Worm (Caenorhabditis elegans) whole organism, L1 larva: ENCODE measurements around the gene atg-7.

Experiments
- C04F5.9 ChIP-seq: sonication (generic microtip); optimal IDR thresholded peaks from 2 replicates; lab custom pipeline; 2016; ENCODE audit warnings: missing genetic modification characterization, missing compliant biosample characterization
- C16A3.4 ChIP-seq: fragments of 150-350 bp; optimal IDR thresholded peaks from 2 replicates; lab custom pipeline; 2014; ENCODE audit warnings: missing biosample characterization, missing genetic modification characterization
- C34B4.2 ChIP-seq: sonication (generic microtip); optimal IDR thresholded peaks from 2 replicates; lab custom pipeline; 2017; ENCODE audit warnings: mild to moderate bottlenecking, missing genetic modification characterization, missing compliant biosample characterization
- Y116A8C.19 ChIP-seq: sonication (generic microtip); optimal IDR thresholded peaks from 2 replicates; lab custom pipeline; 2016; ENCODE audit warnings: missing compliant biosample characterization, missing genetic modification characterization, borderline replicate concordance
- alr-1 ChIP-seq: fragments of 200-800 bp; sonication (Bioruptor generic); optimal IDR thresholded peaks from 2 replicates; lab custom pipeline; 2018; ENCODE audit warnings: borderline replicate concordance, mild to moderate bottlenecking, missing genetic modification characterization, missing compliant biosample characterization
- aly-2 ChIP-seq: fragments of 150-350 bp; optimal IDR thresholded peaks from 2 replicates; lab custom pipeline; 2014; ENCODE audit warnings: missing biosample characterization, missing genetic modification characterization
- ama-1 ChIP-seq: fragments of 150-350 bp; optimal IDR thresholded peaks from 2 replicates; lab custom pipeline; 2014
- ceh-8 ChIP-seq: fragments of 200-800 bp; sonication (Bioruptor generic); optimal IDR thresholded peaks from 2 replicates; lab custom pipeline; 2018; ENCODE audit warnings: mild to moderate bottlenecking, missing genetic modification characterization, moderate library complexity, missing compliant biosample characterization
- ceh-90 ChIP-seq: sonication (generic microtip); optimal IDR thresholded peaks from 2 replicates; lab custom pipeline; 2016; ENCODE audit warnings: missing genetic modification characterization, missing compliant biosample characterization
- dsc-1 ChIP-seq: sonication (generic microtip); optimal IDR thresholded peaks from 2 replicates; lab custom pipeline; 2016; ENCODE audit warnings: mild to moderate bottlenecking, missing genetic modification characterization, missing compliant biosample characterization
- efl-1 ChIP-seq, 4 experiments: fragments of 150-350 bp; optimal IDR thresholded peaks in 3 of 4; peaks in 1 of 4; 1 replicate in 1 of 4; 2 replicates in 3 of 4; lab custom pipeline; 2014; ENCODE audit warnings: missing biosample characterization in 2 of 4, missing genetic modification characterization in 2 of 4, missing genetic modification reagents in 2 of 4
- egl-27 ChIP-seq, 2 experiments: fragments of 150-350 bp in 1 of 2; sonication (generic microtip); optimal IDR thresholded peaks; 3 replicates each; lab custom pipeline; 2017 to 2018; ENCODE audit warnings: missing biosample characterization in 2 of 2, missing genetic modification characterization in 2 of 2, missing genetic modification reagents in 2 of 2
- fkh-4 ChIP-seq: sonication (generic microtip); optimal IDR thresholded peaks from 2 replicates; lab custom pipeline; 2016; ENCODE audit warnings: missing compliant biosample characterization, missing genetic modification characterization, borderline replicate concordance
- fos-1 ChIP-seq: fragments of 150-350 bp; optimal IDR thresholded peaks from 2 replicates; lab custom pipeline; 2014; ENCODE audit warnings: missing biosample characterization, missing genetic modification characterization
- grh-1 ChIP-seq: fragments of 200-800 bp; sonication (Bioruptor generic); IDR thresholded peaks from 2 replicates; pipeline ENCODE4 v1.3.6; 2022; ENCODE audit warnings: missing genetic modification reagents, missing genetic modification characterization, missing compliant biosample characterization
- hlh-4 ChIP-seq: sonication (generic microtip); optimal IDR thresholded peaks from 2 replicates; lab custom pipeline; 2016; ENCODE audit warnings: mild to moderate bottlenecking, missing genetic modification characterization, missing compliant biosample characterization
- isw-1 ChIP-seq: fragments of 200-800 bp; sonication (Bioruptor generic); IDR thresholded peaks from 2 replicates; pipeline ENCODE4 v1.3.6; 2022; ENCODE audit warnings: missing genetic modification characterization, missing compliant biosample characterization
- lin-13 ChIP-seq: fragments of 150-350 bp; optimal IDR thresholded peaks from 2 replicates; lab custom pipeline; 2014; ENCODE audit warnings: missing biosample characterization, missing genetic modification reagents, missing genetic modification characterization
- lin-15B ChIP-seq: fragments of 150-350 bp; sonication (generic microtip); optimal IDR thresholded peaks from 3 replicates; lab custom pipeline; 2014; ENCODE audit warnings: missing biosample characterization, missing genetic modification characterization
- lin-35 ChIP-seq, 2 experiments: fragments of 150-350 bp; optimal IDR thresholded peaks; 2 replicates each; lab custom pipeline; 2014; ENCODE audit warnings: missing biosample characterization in 2 of 2, missing genetic modification characterization in 2 of 2, missing genetic modification reagents in 2 of 2
- lin-39 ChIP-seq: fragments of 150-350 bp; optimal IDR thresholded peaks from 2 replicates; lab custom pipeline; 2014; ENCODE audit warnings: missing biosample characterization, missing genetic modification reagents, missing genetic modification characterization
- lir-3 ChIP-seq: sonication (generic microtip); optimal IDR thresholded peaks from 2 replicates; lab custom pipeline; 2016; ENCODE audit warnings: mild to moderate bottlenecking, missing genetic modification characterization, moderate library complexity, missing compliant biosample characterization; ENCODE audit not compliant: poor library complexity
- lsy-2 ChIP-seq, 2 experiments: fragments of 150-350 bp; optimal IDR thresholded peaks; 2 replicates each; lab custom pipeline; 2014; ENCODE audit warnings: missing biosample characterization in 2 of 2, missing genetic modification characterization in 2 of 2
- nhr-12 ChIP-seq: sonication (generic microtip); optimal IDR thresholded peaks from 2 replicates; lab custom pipeline; 2017; ENCODE audit warnings: missing biosample characterization, missing genetic modification characterization
- nhr-20 ChIP-seq: sonication (generic microtip); optimal IDR thresholded peaks from 2 replicates; lab custom pipeline; 2016; ENCODE audit warnings: mild to moderate bottlenecking, missing genetic modification characterization, missing compliant biosample characterization
- nhr-237 ChIP-seq: fragments of 150-350 bp; optimal IDR thresholded peaks from 2 replicates; lab custom pipeline; 2014; ENCODE audit warnings: missing biosample characterization, missing genetic modification characterization
- nhr-71 ChIP-seq: sonication (generic microtip); optimal IDR thresholded peaks from 2 replicates; lab custom pipeline; 2016; ENCODE audit warnings: mild to moderate bottlenecking, missing genetic modification characterization, moderate library complexity, missing compliant biosample characterization
- nhr-77 ChIP-seq: fragments of 150-350 bp; optimal IDR thresholded peaks from 2 replicates; lab custom pipeline; 2014; ENCODE audit warnings: missing biosample characterization, missing genetic modification characterization
- nhr-85 ChIP-seq: sonication (generic microtip); peaks from one replicate; lab custom pipeline; 2016; ENCODE audit warnings: missing genetic modification characterization, inconsistent platforms, missing compliant biosample characterization
- nhr-90 ChIP-seq: sonication (generic microtip); optimal IDR thresholded peaks from 2 replicates; lab custom pipeline; 2016; ENCODE audit warnings: mild to moderate bottlenecking, missing genetic modification characterization, missing compliant biosample characterization; ENCODE audit not compliant: poor library complexity
- pag-3 ChIP-seq: sonication (generic microtip); optimal IDR thresholded peaks from 2 replicates; lab custom pipeline; 2017; ENCODE audit warnings: missing genetic modification characterization, mild to moderate bottlenecking, missing compliant biosample characterization, antibody characterized with exemption, borderline replicate concordance; ENCODE audit not compliant: insufficient read depth
- pax-3 ChIP-seq: fragments of 200-800 bp; sonication (Bioruptor generic); optimal IDR thresholded peaks from 2 replicates; lab custom pipeline; 2018; ENCODE audit warnings: mild to moderate bottlenecking, missing genetic modification characterization, moderate library complexity, missing compliant biosample characterization
- pqm-1 ChIP-seq: sonication (generic microtip); optimal IDR thresholded peaks from 3 replicates; lab custom pipeline; 2017; ENCODE audit warnings: missing biosample characterization, missing genetic modification characterization
- rnt-1 ChIP-seq: sonication (generic microtip); optimal IDR thresholded peaks from 2 replicates; lab custom pipeline; 2016; ENCODE audit warnings: mild to moderate bottlenecking, missing genetic modification characterization, moderate library complexity, missing compliant biosample characterization
- snpc-4 ChIP-seq: fragments of 150-350 bp; optimal IDR thresholded peaks from 2 replicates; lab custom pipeline; 2014; ENCODE audit warnings: missing biosample characterization, missing genetic modification characterization
- snu-23 ChIP-seq: sonication (generic microtip); optimal IDR thresholded peaks from 2 replicates; lab custom pipeline; 2016; ENCODE audit warnings: missing genetic modification characterization, missing compliant biosample characterization
- sox-4 ChIP-seq: sonication (generic microtip); optimal IDR thresholded peaks from 2 replicates; lab custom pipeline; 2016; ENCODE audit warnings: missing genetic modification characterization, missing compliant biosample characterization
- sptf-1 ChIP-seq: fragments of 150-350 bp; optimal IDR thresholded peaks from 2 replicates; lab custom pipeline; 2014; ENCODE audit warnings: missing biosample characterization, missing genetic modification characterization
- sup-37 ChIP-seq: fragments of 200-800 bp; sonication (Bioruptor generic); optimal IDR thresholded peaks from 2 replicates; lab custom pipeline; 2018; ENCODE audit warnings: mild to moderate bottlenecking, missing genetic modification characterization, missing compliant biosample characterization
- unc-130 ChIP-seq: fragments of 150-350 bp; optimal IDR thresholded peaks from 2 replicates; lab custom pipeline; 2017; ENCODE audit warnings: missing biosample characterization, missing genetic modification characterization, inconsistent platforms
- unc-30 ChIP-seq: sonication (generic microtip); optimal IDR thresholded peaks from 2 replicates; lab custom pipeline; 2017; ENCODE audit warnings: missing biosample characterization, missing genetic modification characterization
- unc-62 ChIP-seq: fragments of 150-350 bp; optimal IDR thresholded peaks from 2 replicates; lab custom pipeline; 2014; ENCODE audit warnings: missing biosample characterization, missing genetic modification reagents, missing genetic modification characterization
- vab-15 ChIP-seq: sonication (generic microtip); optimal IDR thresholded peaks from 2 replicates; lab custom pipeline; 2017; ENCODE audit warnings: missing genotype, mild to moderate bottlenecking, missing genetic modification characterization, missing compliant biosample characterization
- xbp-1 ChIP-seq: sonication (generic microtip); optimal IDR thresholded peaks from 2 replicates; lab custom pipeline; 2016; ENCODE audit warnings: missing genetic modification characterization, missing compliant biosample characterization
- zag-1 ChIP-seq: fragments of 150-350 bp; optimal IDR thresholded peaks from 2 replicates; lab custom pipeline; 2014; ENCODE audit warnings: missing biosample characterization, missing genetic modification characterization
- zip-4 ChIP-seq: fragments of 200-800 bp; sonication (Bioruptor generic); optimal IDR thresholded peaks from 2 replicates; lab custom pipeline; 2018; ENCODE audit warnings: mild to moderate bottlenecking, missing genetic modification characterization, moderate library complexity, missing compliant biosample characterization
- ztf-4 ChIP-seq: fragments of 150-350 bp; optimal IDR thresholded peaks from 2 replicates; lab custom pipeline; 2014; ENCODE audit warnings: missing biosample characterization, missing genetic modification characterization

The atg-7 gene

ce11 chrIV:11080823-11081285 lies at the start of gene atg-7:
Gene atg-7, minus strand, starts transcription at chrIV:11081055.
- peak; percentile 10 for TF ChIP-seq rnt-1 (tag; lab: Kevin White, UChicago)
- TF ChIP-seq nhr-20 (tag; lab: Kevin White, UChicago) = no peak
- TF ChIP-seq ama-1 (lab: Kevin White, UChicago) = peak; percentile 90
- TF ChIP-seq unc-130 (tag; lab: Kevin White, UChicago) = no peak
- TF ChIP-seq efl-1 (optimal IDR thresholded peaks at IDR 0.05; lab: Kevin White, UChicago) = peak; percentile 6 to 7
- peak in 1 of 2 experiments; percentile 67 for TF ChIP-seq efl-1 (GFP tag; optimal IDR thresholded peaks at IDR 0.05 in 1 of 2; lab: Kevin White, UChicago)
- peak; percentile 13 for TF ChIP-seq lir-3
- no peak for TF ChIP-seq nhr-77 (tag; lab: Kevin White, UChicago)
- TF ChIP-seq nhr-237 (tag; lab: Kevin White, UChicago) = no peak
- no peak for TF ChIP-seq vab-15 (tag; lab: Kevin White, UChicago)
- TF ChIP-seq xbp-1 (tag; lab: Kevin White, UChicago) = peak; percentile 14
- TF ChIP-seq lin-15B (tag; lab: Kevin White, UChicago) = no peak
- no peak for TF ChIP-seq isw-1 (GFP tag; lab: Robert Waterston, UW)
- peak; percentile 12 for TF ChIP-seq ztf-4 (tag; lab: Kevin White, UChicago)
- no peak for TF ChIP-seq Y116A8C.19 (tag; lab: Kevin White, UChicago)
- TF ChIP-seq lsy-2 (tag; optimal IDR thresholded peaks at IDR 0.05; lab: Kevin White, UChicago) = peak in 1 of 2 experiments; percentile 4
- no peak for TF ChIP-seq nhr-12 (tag; lab: Kevin White, UChicago)
- peak; percentile 22 for TF ChIP-seq aly-2 (tag; lab: Kevin White, UChicago)
- no peak for TF ChIP-seq ceh-90 (tag; lab: Kevin White, UChicago)
- no peak for TF ChIP-seq pag-3 (tag; lab: Kevin White, UChicago)
- TF ChIP-seq hlh-4 (tag; lab: Kevin White, UChicago) = no peak
- no peak for TF ChIP-seq sox-4 (tag; lab: Kevin White, UChicago)
- TF ChIP-seq zag-1 (tag; lab: Kevin White, UChicago) = no peak
- peak; percentile 9 for TF ChIP-seq snu-23 (GFP tag; lab: Kevin White, UChicago)
- no peak for TF ChIP-seq sptf-1 (tag; lab: Kevin White, UChicago)
- peak; percentile 21 for TF ChIP-seq ceh-8 (GFP tag; lab: Kevin White, UChicago)
- TF ChIP-seq alr-1 = no peak
- TF ChIP-seq C16A3.4 (tag; lab: Kevin White, UChicago) = no peak
- TF ChIP-seq snpc-4 (tag; lab: Kevin White, UChicago) = no peak
- no peak for TF ChIP-seq lin-13
- TF ChIP-seq C04F5.9 (tag; lab: Kevin White, UChicago) = no peak
- TF ChIP-seq fos-1 = no peak
- TF ChIP-seq unc-30 (tag; lab: Kevin White, UChicago) = no peak
- TF ChIP-seq dsc-1 (tag; lab: Kevin White, UChicago) = peak; percentile 25
- TF ChIP-seq pqm-1 = no peak
- TF ChIP-seq zip-4 (GFP tag; lab: Kevin White, UChicago) = no peak
- no peak for TF ChIP-seq lin-35 (GFP tag; optimal IDR thresholded peaks at IDR 0.05; lab: Kevin White, UChicago)
- no peak for TF ChIP-seq grh-1
- no peak for TF ChIP-seq C34B4.2 (tag; lab: Kevin White, UChicago)
- TF ChIP-seq pax-3 (tag; lab: Kevin White, UChicago) = no peak
- TF ChIP-seq nhr-90 = peak; percentile 5
- peak; percentile 69 for TF ChIP-seq nhr-85 (tag; lab: Kevin White, UChicago)
- TF ChIP-seq unc-62 (GFP tag; lab: Kevin White, UChicago) = no peak
- TF ChIP-seq sup-37 (GFP tag; lab: Kevin White, UChicago) = no peak
- no peak for TF ChIP-seq lin-39 (tag; lab: Kevin White, UChicago)
- TF ChIP-seq fkh-4 (tag; lab: Kevin White, UChicago) = no peak
- TF ChIP-seq egl-27 (tag; optimal IDR thresholded peaks at IDR 0.05; lab: Kevin White, UChicago) = no peak
- TF ChIP-seq nhr-71 (tag; lab: Kevin White, UChicago) = no peak
